Worm (Caenorhabditis elegans): ENCODE results near the gene srg-23.

The srg-23 gene

DNA sequence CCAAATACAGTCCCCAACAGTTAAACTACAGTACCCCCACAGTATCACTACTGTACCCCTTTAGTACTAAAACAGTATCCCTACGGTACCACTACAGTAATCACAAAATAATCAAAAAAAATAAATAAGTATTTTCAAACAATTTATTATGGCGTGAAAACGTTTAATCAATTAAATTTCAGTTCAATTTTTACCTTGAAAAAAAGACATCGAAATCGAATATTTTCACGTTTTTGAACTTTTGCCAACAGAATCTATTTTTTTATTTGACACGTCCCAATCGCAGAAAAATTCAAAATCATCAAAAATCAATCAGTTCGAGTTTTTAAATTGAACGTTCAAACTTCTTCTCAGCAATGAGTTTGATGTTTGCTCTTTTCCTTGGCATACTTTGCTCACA lies 18.0 kb upstream of the srg-23 start, which contains the start of gene clec-123:
TSS of gene clec-123 (plus strand) at position 301 of the 400 bp plus-strand sequence.
- TF ChIP-seq elt-3 (tag; optimal IDR thresholded peaks at IDR 0.05) (no peak), tbx-8 (GFP tag; optimal IDR thresholded peaks at IDR 0.05) (no peak)

DNA sequence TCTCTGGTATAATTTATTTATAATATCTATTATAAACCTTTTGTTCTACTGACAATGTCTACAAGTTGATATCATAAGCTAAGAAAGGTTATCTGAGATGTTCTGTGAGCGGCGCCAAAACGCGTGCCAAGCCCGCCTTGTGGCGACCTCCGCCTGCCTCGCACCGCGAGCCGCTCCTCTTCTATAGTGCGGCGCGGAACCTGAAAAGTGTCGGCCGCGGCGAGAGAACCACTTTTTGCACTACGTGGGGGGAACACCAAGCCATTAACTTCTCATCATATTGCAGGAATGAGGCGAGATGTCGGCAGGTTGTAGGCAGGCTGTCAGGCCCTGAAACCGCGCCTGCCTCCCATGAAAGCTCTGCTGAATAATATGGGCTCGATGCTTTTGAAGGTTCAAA lies 17.3 kb upstream of the srg-23 start:
- TF ChIP-seq hlh-1 (tag; optimal IDR thresholded peaks at IDR 0.05) (no peak), tbx-8 (GFP tag; optimal IDR thresholded peaks at IDR 0.05) (no peak), unc-120 (tag; optimal IDR thresholded peaks at IDR 0.05; ENCODE audit: poor library complexity, severe bottlenecking) (no peak), cnd-1 (tag; optimal IDR thresholded peaks at IDR 0.05) (no peak), ces-1 (GFP tag; optimal IDR thresholded peaks at IDR 0.05) (no peak), unc-39 (tag; optimal IDR thresholded peaks at IDR 0.05) (no peak), sptf-1 (tag; optimal IDR thresholded peaks at IDR 0.05) (no peak), ceh-43 (GFP tag; optimal IDR thresholded peaks at IDR 0.05) (no peak), ceh-83 (GFP tag; optimal IDR thresholded peaks at IDR 0.05) (no peak)

ce11 chrII:3112313-3112712 lies 16.4 kb upstream of the srg-23 start, which contains the start of gene Y25C1A.2:
Gene Y25C1A.2, plus strand, starts transcription at chrII:3112613.
- TF ChIP-seq snpc-4 (tag; optimal IDR thresholded peaks at IDR 0.05): no peak
- TF ChIP-seq sem-2 (GFP tag; optimal IDR thresholded peaks at IDR 0.05): no peak
- TF ChIP-seq lsy-2 (tag; optimal IDR thresholded peaks at IDR 0.05): no peak
- TF ChIP-seq hlh-1 (tag; optimal IDR thresholded peaks at IDR 0.05): no peak
- no peak for TF ChIP-seq unc-62 (GFP tag; optimal IDR thresholded peaks at IDR 0.05)
- no peak for TF ChIP-seq blmp-1 (tag; optimal IDR thresholded peaks at IDR 0.05)
- no peak for TF ChIP-seq ceh-39 (tag; optimal IDR thresholded peaks at IDR 0.05)
- no peak for TF ChIP-seq unc-39 (tag; optimal IDR thresholded peaks at IDR 0.05)
- TF ChIP-seq ceh-83 (GFP tag; optimal IDR thresholded peaks at IDR 0.05): no peak
- no peak for TF ChIP-seq ham-2 (GFP tag; optimal IDR thresholded peaks at IDR 0.05)
- TF ChIP-seq bed-3 (GFP tag; optimal IDR thresholded peaks at IDR 0.05): no peak
- no peak for TF ChIP-seq ces-1 (GFP tag; optimal IDR thresholded peaks at IDR 0.05)
- no peak for TF ChIP-seq elt-1 (tag; optimal IDR thresholded peaks at IDR 0.05; ENCODE audit: borderline replicate concordance, insufficient read depth)
- TF ChIP-seq ceh-43 (GFP tag; optimal IDR thresholded peaks at IDR 0.05): no peak
- no peak for TF ChIP-seq pha-4 (tag; optimal IDR thresholded peaks at IDR 0.05)
- TF ChIP-seq lin-13 (tag; optimal IDR thresholded peaks at IDR 0.05): no peak
- no peak for TF ChIP-seq nhr-28 (tag; optimal IDR thresholded peaks at IDR 0.05)
- TF ChIP-seq flh-1 (GFP tag; optimal IDR thresholded peaks at IDR 0.05): no peak
- no peak for TF ChIP-seq nhr-12 (tag; optimal IDR thresholded peaks at IDR 0.05)

DNA sequence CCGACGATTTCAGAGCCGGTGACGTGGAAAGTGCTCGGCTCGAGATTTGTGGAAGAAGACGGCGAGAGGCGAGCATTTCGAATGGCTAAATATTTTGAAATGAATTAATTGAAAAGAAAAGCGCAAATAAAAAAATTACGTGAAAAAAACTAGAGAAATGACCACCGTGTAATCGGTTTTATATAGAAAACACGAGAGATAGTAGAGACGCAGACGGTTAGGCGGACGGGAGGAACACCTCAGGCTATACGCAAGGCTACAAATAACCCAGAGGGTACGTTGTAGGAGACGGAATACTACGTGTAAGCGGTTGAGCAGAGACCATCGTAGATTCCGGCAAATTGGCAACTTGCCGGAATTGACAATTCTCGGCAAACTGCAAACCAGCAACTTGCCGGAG lies 15.2 kb upstream of the srg-23 start, which contains the start of gene Y25C1A.13:
TSS of gene Y25C1A.13 (minus strand) at position 101 of the 400 bp plus-strand sequence.
- TF ChIP-seq ceh-39 (tag; optimal IDR thresholded peaks at IDR 0.05) (no peak), ztf-11 (tag; optimal IDR thresholded peaks at IDR 0.05) (no peak), sem-2 (GFP tag; optimal IDR thresholded peaks at IDR 0.05) (no peak), M03D4.4 (tag; optimal IDR thresholded peaks at IDR 0.05) (no peak), ces-1 (GFP tag; optimal IDR thresholded peaks at IDR 0.05) (no peak), drap-1 (GFP tag; optimal IDR thresholded peaks at IDR 0.05) (no peak), tbx-8 (GFP tag; optimal IDR thresholded peaks at IDR 0.05) (no peak), flh-1 (GFP tag; optimal IDR thresholded peaks at IDR 0.05) (no peak), unc-62 (GFP tag; optimal IDR thresholded peaks at IDR 0.05) (no peak), lsy-2 (tag; optimal IDR thresholded peaks at IDR 0.05) (no peak), snpc-4 (tag; optimal IDR thresholded peaks at IDR 0.05) (no peak), lin-13 (tag; optimal IDR thresholded peaks at IDR 0.05) (no peak), unc-120 (tag; optimal IDR thresholded peaks at IDR 0.05; ENCODE audit: poor library complexity, severe bottlenecking) (no peak), ceh-83 (GFP tag; optimal IDR thresholded peaks at IDR 0.05) (no peak)

DNA sequence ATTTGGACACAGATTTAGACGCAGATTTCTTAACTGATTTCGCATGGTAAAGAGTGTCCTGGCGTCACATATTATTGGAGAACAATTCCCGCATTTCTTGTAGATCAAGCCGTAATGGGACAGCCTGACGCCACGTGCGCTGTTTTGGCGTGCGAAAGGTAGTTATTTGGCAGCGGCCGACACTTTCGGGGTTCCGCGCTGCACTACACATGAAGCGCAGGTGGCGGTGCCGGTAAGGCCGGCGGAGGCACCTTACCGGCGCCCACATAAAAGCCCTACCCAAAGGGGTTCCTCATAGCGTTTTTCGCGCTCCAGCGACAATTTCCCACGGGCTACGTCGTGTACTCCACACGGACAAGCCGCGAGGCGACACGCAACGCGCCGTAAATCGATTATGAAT lies 14.1 kb upstream of the srg-23 start:
- TF ChIP-seq hlh-1 (tag; optimal IDR thresholded peaks at IDR 0.05) (no peak), ceh-43 (GFP tag; optimal IDR thresholded peaks at IDR 0.05) (no peak), blmp-1 (tag; optimal IDR thresholded peaks at IDR 0.05) (no peak), lin-32 (GFP tag; optimal IDR thresholded peaks at IDR 0.05) (no peak), snpc-4 (tag; optimal IDR thresholded peaks at IDR 0.05) (no peak), M03D4.4 (tag; optimal IDR thresholded peaks at IDR 0.05) (no peak), nhr-237 (tag; optimal IDR thresholded peaks at IDR 0.05) (no peak), nhr-28 (tag; optimal IDR thresholded peaks at IDR 0.05) (no peak), flh-1 (GFP tag; optimal IDR thresholded peaks at IDR 0.05) (no peak), tbx-8 (GFP tag; optimal IDR thresholded peaks at IDR 0.05) (no peak), ztf-11 (tag; optimal IDR thresholded peaks at IDR 0.05) (no peak), unc-39 (tag; optimal IDR thresholded peaks at IDR 0.05) (no peak), elt-3 (tag; optimal IDR thresholded peaks at IDR 0.05) (no peak)
